Worm (Caenorhabditis elegans): Measurements from ENCODE around the gene Y111B2A.2.

Gene Y111B2A.2

DNA sequence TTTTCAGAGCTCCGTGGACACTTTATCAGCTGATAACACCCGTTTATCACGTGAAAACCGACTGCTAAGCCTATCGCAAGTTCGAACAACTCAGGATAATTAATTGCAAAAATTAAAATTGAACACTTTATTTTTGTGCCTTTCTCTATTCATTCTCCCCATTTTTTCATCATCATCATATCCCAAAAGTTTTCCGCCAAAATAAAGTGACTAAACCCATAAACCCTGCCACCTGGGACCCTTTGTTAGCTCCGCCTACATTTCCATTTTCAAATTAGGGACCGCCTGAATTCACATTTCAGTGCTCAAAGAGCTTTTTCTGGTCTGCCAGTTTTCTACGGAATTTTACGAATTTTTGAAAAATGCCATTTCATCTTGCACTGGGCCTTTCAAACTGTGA is 11.5 kb upstream of the Y111B2A.2 start, which contains the start of gene arrd-16:
Gene arrd-16, plus strand, starts transcription at position 301 of the 400 bp plus-strand sequence.
- TF ChIP-seq nhr-11 (tag; optimal IDR thresholded peaks at IDR 0.05) (no peak), unc-98 (GFP tag; IDR thresholded peaks at IDR 0.05) (no peak), irx-1 (tag; optimal IDR thresholded peaks at IDR 0.05) (no peak)

DNA sequence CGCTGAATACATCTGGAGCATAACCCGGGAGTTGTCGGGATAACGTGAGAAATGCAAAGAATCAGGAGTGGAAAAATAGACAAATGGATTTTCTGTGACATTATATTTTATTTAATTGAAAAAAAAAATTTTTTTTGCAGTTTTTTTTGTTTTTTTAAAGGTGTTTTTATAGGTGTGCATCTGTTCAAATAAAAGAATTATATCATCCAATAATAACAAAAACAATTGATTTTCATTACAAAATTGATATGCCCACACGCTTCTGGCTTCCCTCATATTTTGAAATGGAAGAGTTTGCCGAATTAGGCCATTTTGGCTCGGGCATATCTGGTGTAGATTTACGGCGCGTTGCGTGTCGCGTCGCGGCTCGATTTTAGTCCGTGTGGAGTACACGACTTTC is 3.9 kb upstream of the Y111B2A.2 start, which contains the start of gene Y49E10.25:
Gene Y49E10.25, minus strand, starts transcription at position 101 of the 400 bp plus-strand sequence.
- TF ChIP-seq unc-98 (GFP tag; IDR thresholded peaks at IDR 0.05) = no peak
- TF ChIP-seq efl-3 (GFP tag; optimal IDR thresholded peaks at IDR 0.05) = no peak
- TF ChIP-seq ces-1 (GFP tag; optimal IDR thresholded peaks at IDR 0.05) = no peak

DNA sequence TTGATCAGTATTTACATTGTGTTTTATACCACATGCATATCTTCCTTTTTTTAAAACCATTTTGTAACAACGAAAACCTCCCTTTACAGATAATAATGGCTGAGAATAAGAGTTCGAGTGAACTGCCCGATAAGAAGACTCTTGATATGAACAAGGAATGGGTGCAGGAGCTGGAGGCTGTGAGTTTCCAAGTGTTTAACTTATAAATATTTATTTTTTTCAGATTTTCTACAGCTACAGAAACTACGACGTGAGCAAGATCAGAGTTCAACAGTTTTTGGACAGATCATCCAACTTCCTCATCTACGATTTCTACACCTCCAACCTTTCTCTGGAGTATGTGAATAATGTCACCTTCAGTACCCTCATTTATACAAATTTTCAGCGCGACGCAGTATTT is 563 bp downstream of the Y111B2A.2 start, which contains the start of gene herd-1:
Gene herd-1, plus strand, starts transcription at position 90 of the 400 bp plus-strand sequence.
- no peak for TF ChIP-seq mep-1 (tag; optimal IDR thresholded peaks at IDR 0.05)
- no peak for TF ChIP-seq swsn-7 (tag; optimal IDR thresholded peaks at IDR 0.05)
- no peak for TF ChIP-seq lin-35 (GFP tag; optimal IDR thresholded peaks at IDR 0.05)
- no peak for TF ChIP-seq mdl-1 (tag; optimal IDR thresholded peaks at IDR 0.05)
- TF ChIP-seq ceh-90 (tag; optimal IDR thresholded peaks at IDR 0.05) = no peak
- no peak for TF ChIP-seq lin-14 (GFP tag; optimal IDR thresholded peaks at IDR 0.05)
- no peak for TF ChIP-seq tlp-1 (tag; optimal IDR thresholded peaks at IDR 0.05)

DNA sequence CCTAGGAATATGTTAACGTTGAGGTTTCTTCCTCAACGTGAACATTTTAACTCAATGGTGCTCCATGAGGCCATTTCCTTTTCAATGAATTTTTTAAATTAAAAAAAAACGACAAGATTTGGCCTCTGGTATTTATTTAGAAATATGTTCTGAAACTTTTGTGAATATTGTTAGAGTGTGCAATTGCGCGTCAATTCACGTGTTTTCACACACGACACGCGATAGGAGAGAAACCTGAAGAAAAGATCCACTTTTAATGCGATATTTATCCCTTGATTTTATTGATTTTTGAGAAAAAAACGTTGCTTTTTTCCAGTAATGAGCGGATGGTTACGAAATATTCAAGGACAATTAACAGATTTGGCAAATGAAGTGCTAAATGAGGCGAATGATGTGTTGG is 3.4 kb downstream of the Y111B2A.2 start, which contains the start of gene sql-1:
Gene sql-1, plus strand, starts transcription at position 313 of the 400 bp plus-strand sequence.
- peak; percentile 5 for TF ChIP-seq dsc-1 (tag; optimal IDR thresholded peaks at IDR 0.05)
- TF ChIP-seq elt-2 (tag; optimal IDR thresholded peaks at IDR 0.05) = no peak
- TF ChIP-seq ets-5 (GFP tag; IDR thresholded peaks at IDR 0.05) = no peak
- peak; percentile 19 to 47 for TF ChIP-seq lsy-2 (tag; optimal IDR thresholded peaks at IDR 0.05)
- no peak for TF ChIP-seq ztf-4 (tag; optimal IDR thresholded peaks at IDR 0.05)
- peak; percentile 56 for TF ChIP-seq blmp-1 (tag; optimal IDR thresholded peaks at IDR 0.05)
- TF ChIP-seq pqm-1 (tag; optimal IDR thresholded peaks at IDR 0.05) = no peak
- TF ChIP-seq mep-1 (tag; optimal IDR thresholded peaks at IDR 0.05) = peak; percentile 59
- peak in 1 of 3 experiments; percentile 58 for TF ChIP-seq dpl-1 (GFP tag; optimal IDR thresholded peaks at IDR 0.05)
- TF ChIP-seq unc-130 (tag; optimal IDR thresholded peaks at IDR 0.05) = peak; percentile 7
- no peak for TF ChIP-seq nhr-20 (tag; optimal IDR thresholded peaks at IDR 0.05)
- no peak for TF ChIP-seq hlh-17 (GFP tag; optimal IDR thresholded peaks at IDR 0.05; ENCODE audit: borderline replicate concordance)
- peak; percentile 33 to 44 for TF ChIP-seq efl-1 (optimal IDR thresholded peaks at IDR 0.05)
- TF ChIP-seq efl-1 (GFP tag; optimal IDR thresholded peaks at IDR 0.05 in 1 of 2) = peak; percentile 46 to 79
- peak; percentile 25 to 35 for TF ChIP-seq lin-35 (GFP tag; optimal IDR thresholded peaks at IDR 0.05)
- peak; percentile 79 for TF ChIP-seq F16B12.6 (tag; optimal IDR thresholded peaks at IDR 0.05)

DNA sequence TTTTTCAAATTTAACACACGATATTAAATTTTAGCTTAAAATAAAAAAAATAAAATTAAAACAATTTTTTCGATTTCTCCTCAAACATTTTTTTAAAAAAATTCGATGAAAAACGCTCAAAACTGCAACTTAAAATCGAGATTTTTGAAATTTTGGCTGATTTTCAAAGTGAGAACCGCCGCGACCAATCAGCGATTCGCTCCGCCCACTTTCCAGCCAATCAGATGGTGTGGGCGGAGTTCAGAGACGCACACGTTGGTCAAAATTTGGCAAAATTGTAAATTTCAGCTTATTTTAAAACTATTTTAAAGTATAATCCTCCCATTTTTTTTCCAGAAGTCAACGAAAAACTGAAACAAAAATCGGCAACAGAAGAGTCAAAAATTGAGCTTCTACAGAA is 14.6 kb downstream of the Y111B2A.2 start:
- TF ChIP-seq aly-2 (tag; optimal IDR thresholded peaks at IDR 0.05) (no peak), efl-3 (GFP tag; optimal IDR thresholded peaks at IDR 0.05) (no peak), lin-13 (GFP tag; optimal IDR thresholded peaks at IDR 0.05) (no peak), hpl-2 (GFP tag; optimal IDR thresholded peaks at IDR 0.05) (no peak), ceh-82 (tag; optimal IDR thresholded peaks at IDR 0.05) (no peak), skn-1 (tag; optimal IDR thresholded peaks at IDR 0.05) (no peak), F16B12.6 (tag; optimal IDR thresholded peaks at IDR 0.05) (no peak), ztf-4 (tag; optimal IDR thresholded peaks at IDR 0.05) (no peak), blmp-1 (tag; optimal IDR thresholded peaks at IDR 0.05) (no peak), rnt-1 (tag; optimal IDR thresholded peaks at IDR 0.05) (no peak), mdl-1 (tag; optimal IDR thresholded peaks at IDR 0.05) (no peak)

DNA sequence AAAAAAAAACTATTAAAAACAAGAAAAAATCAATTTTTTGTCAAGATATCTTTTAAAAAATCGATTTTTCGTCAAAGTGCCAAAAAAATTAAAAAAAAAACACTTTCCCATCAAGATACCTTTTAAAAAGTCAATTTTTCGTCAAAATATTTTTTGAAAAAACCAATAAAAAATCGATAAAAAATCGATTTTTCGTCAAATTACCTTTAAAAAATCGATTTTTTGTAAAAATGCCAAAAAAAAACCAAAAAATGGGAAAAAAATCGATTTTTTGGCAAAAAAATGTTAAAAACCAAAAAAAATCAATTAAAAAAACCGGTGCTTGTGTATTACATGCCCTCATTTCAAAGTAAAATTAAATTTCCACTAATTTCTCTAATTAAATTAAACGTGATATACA is 21.8 kb downstream of the Y111B2A.2 start:
- TF ChIP-seq zip-4 (GFP tag; optimal IDR thresholded peaks at IDR 0.05) (no peak), egl-27 (tag; optimal IDR thresholded peaks at IDR 0.05) (no peak), hlh-4 (tag; optimal IDR thresholded peaks at IDR 0.05) (no peak), dpl-1 (GFP tag; optimal IDR thresholded peaks at IDR 0.05) (no peak), hlh-17 (GFP tag; optimal IDR thresholded peaks at IDR 0.05; ENCODE audit: borderline replicate concordance) (no peak), xbp-1 (tag; optimal IDR thresholded peaks at IDR 0.05) (no peak), ces-1 (GFP tag; optimal IDR thresholded peaks at IDR 0.05) (no peak), sup-37 (GFP tag; optimal IDR thresholded peaks at IDR 0.05) (no peak), swsn-7 (tag; optimal IDR thresholded peaks at IDR 0.05) (no peak), jun-1 (tag; optimal IDR thresholded peaks at IDR 0.05) (no peak)
